Fruit fly (Drosophila melanogaster): ENCODE results near the gene APC4.
A peak's percentile ranks its signal among the peaks of the same experiment; 100 is the strongest.

The APC4 gene

dm6 chrX:9129436-9129835, 46.7 kb downstream of the APC4 start:
- TF ChIP-seq CG10348 (GFP tag; IDR thresholded peaks at IDR 0.05) (no peak), rn (GFP tag; IDR thresholded peaks at IDR 0.05) (no peak), CG34367 (tag; optimal IDR thresholded peaks at IDR 0.05) (no peak), Ets98B (GFP tag; IDR thresholded peaks at IDR 0.05) (no peak), CG17806 (tag; optimal IDR thresholded peaks at IDR 0.05) (no peak), CG4496 (GFP tag; IDR thresholded peaks at IDR 0.05) (no peak), CG13204 (GFP tag; optimal IDR thresholded peaks at IDR 0.05) (no peak), CG14655 (GFP tag; optimal IDR thresholded peaks at IDR 0.05) (no peak), EcR (GFP tag; optimal IDR thresholded peaks at IDR 0.05) (no peak), CG15710 (tag; optimal IDR thresholded peaks at IDR 0.05) (no peak), Pif1A (GFP tag; optimal IDR thresholded peaks at IDR 0.05) (no peak)

dm6 chrX:9130243-9130642, 47.5 kb downstream of the APC4 start:
- TF ChIP-seq rn (GFP tag; IDR thresholded peaks at IDR 0.05) (no peak), CG8159 (tag; optimal IDR thresholded peaks at IDR 0.05) (no peak), CG15710 (tag; optimal IDR thresholded peaks at IDR 0.05) (no peak), CG32121 (GFP tag; IDR thresholded peaks at IDR 0.05) (no peak), CG34367 (tag; optimal IDR thresholded peaks at IDR 0.05) (no peak), CG12605 (GFP tag; IDR thresholded peaks at IDR 0.05) (no peak), CG10348 (GFP tag; IDR thresholded peaks at IDR 0.05) (no peak), fd96Ca (GFP tag; IDR thresholded peaks at IDR 0.05) (no peak), gl (tag; optimal IDR thresholded peaks at IDR 0.05) (no peak), CG14655 (GFP tag; optimal IDR thresholded peaks at IDR 0.05) (no peak), CG9948 (tag; optimal IDR thresholded peaks at IDR 0.05) (no peak), CG8301 (tag; optimal IDR thresholded peaks at IDR 0.05) (no peak), D1 (tag; optimal IDR thresholded peaks at IDR 0.05) (no peak), CG13204 (GFP tag; optimal IDR thresholded peaks at IDR 0.05) (no peak), EcR (GFP tag; optimal IDR thresholded peaks at IDR 0.05) (no peak), Pif1A (GFP tag; optimal IDR thresholded peaks at IDR 0.05) (no peak), Ets98B (GFP tag; IDR thresholded peaks at IDR 0.05) (no peak), Snoo (tag; optimal IDR thresholded peaks at IDR 0.05) (no peak)

- TF ChIP-seq rn (GFP tag; IDR thresholded peaks at IDR 0.05): no peak
- no peak for TF ChIP-seq CG15710 (tag; optimal IDR thresholded peaks at IDR 0.05)
- TF ChIP-seq gl (tag; optimal IDR thresholded peaks at IDR 0.05): no peak
- TF ChIP-seq CG32121 (GFP tag; IDR thresholded peaks at IDR 0.05): no peak
- TF ChIP-seq Pif1B (GFP tag; optimal IDR thresholded peaks at IDR 0.05): no peak
- TF ChIP-seq CG9948 (tag; optimal IDR thresholded peaks at IDR 0.05): no peak
- no peak for TF ChIP-seq CG8159 (tag; optimal IDR thresholded peaks at IDR 0.05)
- TF ChIP-seq Ets98B (GFP tag; IDR thresholded peaks at IDR 0.05): no peak
- TF ChIP-seq fd96Ca (GFP tag; IDR thresholded peaks at IDR 0.05): no peak
- no peak for TF ChIP-seq Snoo (tag; optimal IDR thresholded peaks at IDR 0.05)
- TF ChIP-seq CG13204 (GFP tag; optimal IDR thresholded peaks at IDR 0.05): no peak
- TF ChIP-seq CG34367 (tag; optimal IDR thresholded peaks at IDR 0.05): no peak
- no peak for TF ChIP-seq Pif1A (GFP tag; optimal IDR thresholded peaks at IDR 0.05)
- TF ChIP-seq CG4496 (GFP tag; IDR thresholded peaks at IDR 0.05): no peak
- no peak for TF ChIP-seq CG8301 (tag; optimal IDR thresholded peaks at IDR 0.05)
- no peak for TF ChIP-seq D1 (tag; optimal IDR thresholded peaks at IDR 0.05)
- TF ChIP-seq CG17806 (tag; optimal IDR thresholded peaks at IDR 0.05): no peak
- no peak for TF ChIP-seq CG14655 (GFP tag; optimal IDR thresholded peaks at IDR 0.05)
- TF ChIP-seq CG12605 (GFP tag; IDR thresholded peaks at IDR 0.05): no peak
- no peak for TF ChIP-seq CG10348 (GFP tag; IDR thresholded peaks at IDR 0.05)
Measured at dm6 chrX:9131523-9131922, 48.8 kb downstream of the APC4 start.

DNA sequence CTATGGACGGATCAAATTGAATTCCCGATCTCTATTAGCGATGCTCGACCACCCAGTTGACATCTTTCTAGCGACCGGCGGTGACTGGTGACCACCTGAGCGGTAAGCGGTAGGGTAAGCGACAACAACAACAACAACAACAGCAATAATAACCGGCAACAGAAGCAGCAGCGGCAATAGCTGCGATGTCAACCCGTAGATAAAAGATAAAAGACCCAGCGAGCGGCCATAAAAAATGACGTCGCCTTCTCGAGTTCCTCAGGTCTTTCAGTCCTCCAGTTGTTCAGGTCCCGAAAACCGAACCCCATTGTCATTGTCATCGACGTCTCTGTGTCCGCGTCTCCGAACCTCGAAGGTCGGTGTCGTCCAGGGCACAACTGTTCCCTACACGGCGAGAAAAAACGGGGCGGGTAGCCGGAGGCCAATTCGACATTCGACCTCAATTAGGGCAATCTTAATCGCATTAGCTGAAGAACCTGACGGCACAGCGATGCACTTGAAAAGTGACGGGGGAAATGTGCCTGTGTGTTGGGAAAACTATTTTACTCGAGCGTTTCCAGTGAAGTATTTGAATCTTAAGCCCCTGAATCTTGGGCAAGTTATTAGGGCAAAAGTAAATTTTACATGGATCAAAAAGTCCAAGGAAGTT, 50.0 kb downstream of the APC4 start:
- TF ChIP-seq CG13204 (GFP tag; optimal IDR thresholded peaks at IDR 0.05) (no peak), Snoo (tag; optimal IDR thresholded peaks at IDR 0.05) (no peak), CG9948 (tag; optimal IDR thresholded peaks at IDR 0.05) (no peak), CG10348 (GFP tag; IDR thresholded peaks at IDR 0.05) (no peak)

- no peak for TF ChIP-seq CG14655 (GFP tag; optimal IDR thresholded peaks at IDR 0.05)
- no peak for TF ChIP-seq CG15710 (tag; optimal IDR thresholded peaks at IDR 0.05)
- TF ChIP-seq Pif1A (GFP tag; optimal IDR thresholded peaks at IDR 0.05): no peak
- no peak for TF ChIP-seq Snoo (tag; optimal IDR thresholded peaks at IDR 0.05)
- TF ChIP-seq rn (GFP tag; IDR thresholded peaks at IDR 0.05): no peak
Measured at dm6 chrX:9133577-9134240, 51.0 kb downstream of the APC4 start.

dm6 chrX:9134241-9134849, 51.6 kb downstream of the APC4 start:
- peak; percentile 31 for TF ChIP-seq gl (tag; optimal IDR thresholded peaks at IDR 0.05)
- TF ChIP-seq CG8159 (tag; optimal IDR thresholded peaks at IDR 0.05): no peak
- peak; percentile 27 for TF ChIP-seq CG34367 (tag; optimal IDR thresholded peaks at IDR 0.05)
- TF ChIP-seq CG4496 (GFP tag; IDR thresholded peaks at IDR 0.05): peak; percentile 40; the same call in 1 of the 3 replicates
- TF ChIP-seq CG13204 (GFP tag; optimal IDR thresholded peaks at IDR 0.05): peak; percentile 68
- TF ChIP-seq fd96Ca (GFP tag; IDR thresholded peaks at IDR 0.05): no peak
- peak; percentile 27 for TF ChIP-seq CG14655 (GFP tag; optimal IDR thresholded peaks at IDR 0.05)
- peak; percentile 67; the same call in 1 of the 2 replicates for TF ChIP-seq CG12605 (GFP tag; IDR thresholded peaks at IDR 0.05)
- no peak for TF ChIP-seq Snoo (tag; optimal IDR thresholded peaks at IDR 0.05)
- TF ChIP-seq CG10348 (GFP tag; IDR thresholded peaks at IDR 0.05): no peak
